Fruit fly (Drosophila melanogaster) whole organism, embryonic: ENCODE measurements around the gene CG14818.

Experiments
- C15 ChIP-seq: fragments of 200-800 bp; sonication (Bioruptor generic); IDR thresholded peaks from 3 replicates; pipeline ENCODE4 v1.3.6; 2022; ENCODE audit warnings: missing biosample characterization, missing genetic modification characterization
- CG10321 ChIP-seq: fragments of 200-800 bp; sonication (Bioruptor generic); IDR thresholded peaks from 2 replicates; pipeline ENCODE4 v1.3.6; 2022; ENCODE audit warnings: missing biosample characterization, missing genetic modification characterization
- CG10543 ChIP-seq: fragments of 200-800 bp; sonication (Bioruptor generic); optimal IDR thresholded peaks from 3 replicates; lab custom pipeline; 2017; ENCODE audit warnings: missing biosample characterization, mild to moderate bottlenecking, missing genetic modification characterization, moderate library complexity
- CG10979 ChIP-seq: fragments of 200-800 bp; sonication (Bioruptor generic); optimal IDR thresholded peaks from 2 replicates; lab custom pipeline; 2018; ENCODE audit warnings: missing biosample characterization, mild to moderate bottlenecking, missing genetic modification characterization, moderate library complexity
- CG11247 ChIP-seq: fragments of 200-800 bp; sonication (Bioruptor generic); IDR thresholded peaks from 2 replicates; pipeline ENCODE4 v1.3.6; 2022; ENCODE audit warnings: missing biosample characterization, missing genetic modification characterization
- CG11398 ChIP-seq: fragments of 200-800 bp; sonication (Bioruptor generic); optimal IDR thresholded peaks from 2 replicates; lab custom pipeline; 2016; ENCODE audit warnings: missing biosample characterization, missing genetic modification characterization
- CG12071 ChIP-seq: fragments of 200-800 bp; sonication (Bioruptor generic); optimal IDR thresholded peaks from 3 replicates; lab custom pipeline; 2018; ENCODE audit warnings: missing biosample characterization, mild to moderate bottlenecking, missing genetic modification characterization
- CG12236 ChIP-seq: fragments of 200-800 bp; sonication (Bioruptor generic); optimal IDR thresholded peaks from 2 replicates; lab custom pipeline; 2016; ENCODE audit warnings: missing biosample characterization, missing genetic modification characterization
- CG12769 ChIP-seq: fragments of 200-800 bp; sonication (Bioruptor generic); optimal IDR thresholded peaks from 2 replicates; lab custom pipeline; 2019; ENCODE audit warnings: missing biosample characterization, mild to moderate bottlenecking, missing genetic modification characterization, moderate library complexity
- CG13424 ChIP-seq: fragments of 200-800 bp; sonication (Bioruptor generic); optimal IDR thresholded peaks from 2 replicates; lab custom pipeline; 2019; ENCODE audit warnings: missing biosample characterization, mild to moderate bottlenecking, missing genetic modification characterization, moderate library complexity
- CG34376 ChIP-seq: fragments of 200-800 bp; sonication (Bioruptor generic); optimal IDR thresholded peaks from 2 replicates; lab custom pipeline; 2018; ENCODE audit warnings: missing biosample characterization, mild to moderate bottlenecking, missing genetic modification characterization
- CG6813 ChIP-seq: fragments of 200-800 bp; sonication (Bioruptor generic); optimal IDR thresholded peaks from 2 replicates; lab custom pipeline; 2017; ENCODE audit warnings: missing biosample characterization, missing genetic modification characterization, mild to moderate bottlenecking, moderate library complexity, missing genetic modification reagents
- CG7372 ChIP-seq: fragments of 200-800 bp; sonication (Bioruptor generic); IDR thresholded peaks from 2 replicates; pipeline ENCODE4 v1.3.6; 2022; ENCODE audit warnings: missing biosample characterization, missing genetic modification characterization
- CG7987 ChIP-seq: fragments of 200-800 bp; sonication (Bioruptor generic); optimal IDR thresholded peaks from 2 replicates; lab custom pipeline; 2018; ENCODE audit warnings: missing biosample characterization, mild to moderate bottlenecking, missing genetic modification characterization, moderate library complexity
- CG8388 ChIP-seq: fragments of 200-800 bp; sonication (Bioruptor generic); optimal IDR thresholded peaks from 2 replicates; lab custom pipeline; 2019; ENCODE audit warnings: missing biosample characterization, mild to moderate bottlenecking, missing genetic modification characterization, moderate library complexity
- CG8944 ChIP-seq: fragments of 200-800 bp; sonication (Bioruptor generic); optimal IDR thresholded peaks from 3 replicates; lab custom pipeline; 2016; ENCODE audit warnings: missing biosample characterization, missing genetic modification characterization
- CG9727 ChIP-seq: fragments of 200-800 bp; sonication (Bioruptor generic); optimal IDR thresholded peaks from 3 replicates; lab custom pipeline; 2017; ENCODE audit warnings: missing biosample characterization, mild to moderate bottlenecking, missing genetic modification characterization
- CoRest ChIP-seq: fragments of 200-800 bp; sonication (Bioruptor generic); optimal IDR thresholded peaks from 3 replicates; lab custom pipeline; 2018; ENCODE audit warnings: missing biosample characterization, mild to moderate bottlenecking, missing genetic modification characterization, moderate library complexity
- Doc2 ChIP-seq: fragments of 200-800 bp; sonication (Bioruptor generic); IDR thresholded peaks from 2 replicates; pipeline ENCODE4 v1.3.6; 2022; ENCODE audit warnings: missing biosample characterization, missing genetic modification characterization
- Eip74EF ChIP-seq, 2 experiments: fragments of 200-800 bp in 1 of 2; fragments of >200 bp in 1 of 2; sonication (Bioruptor generic) in 1 of 2; optimal IDR thresholded peaks; 2 replicates each; lab custom pipeline; 2017 to 2019; ENCODE audit warnings: missing biosample characterization in 2 of 2, missing genetic modification characterization in 2 of 2, mild to moderate bottlenecking in 1 of 2, moderate library complexity in 1 of 2
- Elba2 ChIP-seq: fragments of 200-800 bp; sonication (Bioruptor generic); optimal IDR thresholded peaks from 3 replicates; lab custom pipeline; 2016; ENCODE audit warnings: missing biosample characterization, missing genetic modification characterization
- HmgZ ChIP-seq: fragments of 200-800 bp; sonication (Bioruptor generic); optimal IDR thresholded peaks from 2 replicates; lab custom pipeline; 2018; ENCODE audit warnings: missing biosample characterization, mild to moderate bottlenecking, missing genetic modification characterization
- Hr78 ChIP-seq, 2 experiments: fragments of 200-800 bp in 1 of 2; fragments of >200 bp in 1 of 2; sonication (Bioruptor generic) in 1 of 2; optimal IDR thresholded peaks; 2 replicates each; lab custom pipeline; 2017 to 2019; ENCODE audit warnings: missing biosample characterization in 2 of 2, missing genetic modification characterization in 2 of 2, mild to moderate bottlenecking in 1 of 2, moderate library complexity in 1 of 2
- NC2β ChIP-seq: fragments of 200-800 bp; sonication (Bioruptor generic); optimal IDR thresholded peaks from 2 replicates; lab custom pipeline; 2016; ENCODE audit warnings: missing biosample characterization, missing genetic modification characterization
- Nf-YC ChIP-seq: fragments of 200-800 bp; optimal IDR thresholded peaks from 3 replicates; lab custom pipeline; 2019; ENCODE audit warnings: missing biosample characterization, mild to moderate bottlenecking, missing genetic modification characterization, moderate library complexity
- Oaz ChIP-seq: fragments of 200-800 bp; sonication (Bioruptor generic); IDR thresholded peaks from 2 replicates; pipeline ENCODE4 v1.3.6; 2022; ENCODE audit warnings: missing biosample characterization, missing genetic modification characterization
- Pdp1 ChIP-seq, 2 experiments: fragments of 200-800 bp; sonication (Bioruptor generic); optimal IDR thresholded peaks; 3 replicates each; lab custom pipeline; 2016; ENCODE audit warnings: missing biosample characterization in 2 of 2, missing genetic modification characterization in 2 of 2, mild to moderate bottlenecking in 1 of 2, moderate library complexity in 1 of 2
- Sry-δ ChIP-seq: fragments of 200-800 bp; sonication (Bioruptor generic); optimal IDR thresholded peaks from 2 replicates; lab custom pipeline; 2016; ENCODE audit warnings: missing biosample characterization, missing genetic modification characterization
- ash1 ChIP-seq: fragments of 200-800 bp; sonication (Bioruptor generic); optimal IDR thresholded peaks from 2 replicates; lab custom pipeline; 2018; ENCODE audit warnings: missing biosample characterization, mild to moderate bottlenecking, missing genetic modification characterization
- btn ChIP-seq: fragments of 200-800 bp; sonication (Bioruptor generic); optimal IDR thresholded peaks from 2 replicates; lab custom pipeline; 2016; ENCODE audit warnings: missing biosample characterization, missing genetic modification characterization
- caup ChIP-seq: fragments of 200-800 bp; sonication (Bioruptor generic); optimal IDR thresholded peaks from 3 replicates; lab custom pipeline; 2017; ENCODE audit warnings: missing biosample characterization, mild to moderate bottlenecking, missing genetic modification characterization, moderate library complexity; ENCODE audit not compliant: severe bottlenecking
- corto ChIP-seq: fragments of 200-800 bp; sonication (Bioruptor generic); optimal IDR thresholded peaks from 2 replicates; lab custom pipeline; 2016; ENCODE audit warnings: missing biosample characterization, mild to moderate bottlenecking, missing genetic modification characterization, moderate library complexity
- crol ChIP-seq: fragments of 200-800 bp; sonication (Bioruptor generic); IDR thresholded peaks from 2 replicates; pipeline ENCODE4 v1.3.6; 2022; ENCODE audit warnings: missing biosample characterization, missing genetic modification characterization
- danr ChIP-seq: fragments of 200-800 bp; sonication (Bioruptor generic); IDR thresholded peaks from 2 replicates; pipeline ENCODE4 v1.3.6; 2022; ENCODE audit warnings: missing biosample characterization, missing genetic modification characterization
- dimm ChIP-seq: fragments of 200-800 bp; sonication (Bioruptor generic); IDR thresholded peaks from 2 replicates; pipeline ENCODE4 v1.3.6; 2022; ENCODE audit warnings: missing biosample characterization, missing genetic modification characterization
- ftz-f1 ChIP-seq: fragments of 200-800 bp; sonication (Bioruptor generic); optimal IDR thresholded peaks from 2 replicates; lab custom pipeline; 2016; ENCODE audit warnings: missing biosample characterization, missing genetic modification characterization
- ham ChIP-seq: fragments of 200-800 bp; sonication (Bioruptor generic); IDR thresholded peaks from 2 replicates; pipeline ENCODE4 v1.3.6; 2022; ENCODE audit warnings: missing biosample characterization, missing genetic modification characterization
- lab ChIP-seq: fragments of 200-800 bp; sonication (Bioruptor generic); optimal IDR thresholded peaks from 3 replicates; lab custom pipeline; 2017; ENCODE audit warnings: missing biosample characterization, missing genetic modification characterization, mild to moderate bottlenecking, moderate library complexity, missing genetic modification reagents
- lmd ChIP-seq: fragments of 200-800 bp; sonication (Bioruptor generic); IDR thresholded peaks from 2 replicates; pipeline ENCODE4 v1.3.6; 2022; ENCODE audit warnings: missing biosample characterization, missing genetic modification characterization
- luna ChIP-seq: fragments of 200-800 bp; sonication (Bioruptor generic); optimal IDR thresholded peaks from 2 replicates; lab custom pipeline; 2016; ENCODE audit warnings: missing biosample characterization, missing genetic modification characterization
- pho ChIP-seq: fragments of 200-800 bp; sonication (Bioruptor generic); optimal IDR thresholded peaks from 2 replicates; lab custom pipeline; 2016; ENCODE audit warnings: missing biosample characterization, missing genetic modification characterization
- rib ChIP-seq: fragments of 200-800 bp; sonication (Bioruptor generic); IDR thresholded peaks from 2 replicates; pipeline ENCODE4 v1.3.6; 2022; ENCODE audit warnings: missing biosample characterization, missing genetic modification characterization
- row ChIP-seq: fragments of 200-800 bp; sonication (Bioruptor generic); IDR thresholded peaks from 3 replicates; pipeline ENCODE4 v1.3.6; 2022; ENCODE audit warnings: missing biosample characterization, missing genetic modification characterization
- sd ChIP-seq: fragments of 200-800 bp; sonication (Bioruptor generic); optimal IDR thresholded peaks from 3 replicates; lab custom pipeline; 2018; ENCODE audit warnings: missing biosample characterization, mild to moderate bottlenecking, missing genetic modification characterization, moderate library complexity
- shn ChIP-seq: fragments of 200-800 bp; sonication (Bioruptor generic); optimal IDR thresholded peaks from 3 replicates; lab custom pipeline; 2016; ENCODE audit warnings: missing biosample characterization, missing genetic modification characterization
- so ChIP-seq: fragments of 200-800 bp; sonication (Bioruptor generic); IDR thresholded peaks from 3 replicates; pipeline ENCODE4 v1.3.6; 2022; ENCODE audit warnings: missing biosample characterization, missing genetic modification characterization
- sr ChIP-seq: fragments of 200-800 bp; sonication (Bioruptor generic); IDR thresholded peaks from 3 replicates; pipeline ENCODE4 v1.3.6; 2022; ENCODE audit warnings: missing biosample characterization, missing genetic modification characterization
- tgo ChIP-seq: fragments of 200-800 bp; sonication (Bioruptor generic); IDR thresholded peaks from 3 replicates; pipeline ENCODE4 v1.3.6; 2022; ENCODE audit warnings: missing biosample characterization, missing genetic modification characterization
- trem ChIP-seq: fragments of 200-800 bp; optimal IDR thresholded peaks from 3 replicates; lab custom pipeline; 2019; ENCODE audit warnings: missing biosample characterization, mild to moderate bottlenecking, missing genetic modification characterization, moderate library complexity
- twi ChIP-seq: fragments of 200-800 bp; optimal IDR thresholded peaks from 2 replicates; lab custom pipeline; 2019; ENCODE audit warnings: missing biosample characterization, mild to moderate bottlenecking, missing genetic modification characterization, moderate library complexity
- vvl ChIP-seq: fragments of 200-800 bp; sonication (Bioruptor generic); IDR thresholded peaks from 2 replicates; pipeline ENCODE4 v1.3.6; 2022; ENCODE audit warnings: missing biosample characterization, missing genetic modification characterization

CG14818 gene

dm6 chrX:1842875-1843274 is 36.7 kb downstream of the CG14818 start:
- TF ChIP-seq tgo (GFP tag; lab: Robert Waterston, UW) (peak; percentile 16; the same call in 1 of the 3 replicates), Eip74EF (GFP tag; optimal IDR thresholded peaks at IDR 0.05; lab: Kevin White, UChicago) (peak in 1 of 2 experiments; percentile 88), lmd (GFP tag; lab: Robert Waterston, UW) (no peak), CG12769 (tag; lab: Kevin White, UChicago) (peak; percentile 82), so (no peak), Hr78 (GFP tag; optimal IDR thresholded peaks at IDR 0.05; lab: Kevin White, UChicago) (peak in 1 of 2 experiments; percentile 93), C15 (GFP tag; lab: Robert Waterston, UW) (no peak), vvl (GFP tag; lab: Robert Waterston, UW) (peak; percentile 48; the same call in 1 of the 2 replicates), Doc2 (GFP tag; lab: Robert Waterston, UW) (no peak), crol (GFP tag; lab: Robert Waterston, UW) (peak; percentile 38), CG8388 (GFP tag; lab: Kevin White, UChicago) (no peak), HmgZ (peak; percentile 27), sd (peak; percentile 81), rib (GFP tag; lab: Robert Waterston, UW) (0 out of 2 replicates have a peak, but pooled peaks have one; percentile 40), Sry-δ (GFP tag; lab: Kevin White, UChicago) (no peak), CG10979 (tag; lab: Kevin White, UChicago) (no peak), ftz-f1 (GFP tag; lab: Kevin White, UChicago) (no peak), CG11247 (GFP tag; lab: Robert Waterston, UW) (no peak), btn (GFP tag; lab: Kevin White, UChicago) (no peak), dimm (GFP tag; lab: Robert Waterston, UW) (no peak), Oaz (GFP tag; lab: Robert Waterston, UW) (no peak), trem (tag; lab: Kevin White, UChicago) (no peak), CoRest (tag; lab: Kevin White, UChicago) (no peak), ash1 (GFP tag; lab: Kevin White, UChicago) (no peak), CG7987 (peak; percentile 94), twi (tag; lab: Kevin White, UChicago) (no peak), Elba2 (no peak), row (GFP tag; lab: Robert Waterston, UW) (no peak), CG12236 (GFP tag; lab: Kevin White, UChicago) (no peak), caup (GFP tag; lab: Kevin White, UChicago) (no peak), ham (no peak), CG10321 (peak; percentile 36; the same call in 1 of the 2 replicates), NC2β (GFP tag; lab: Kevin White, UChicago) (no peak), corto (GFP tag; lab: Kevin White, UChicago) (no peak), CG9727 (no peak), CG13424 (no peak), danr (GFP tag; lab: Robert Waterston, UW) (no peak), CG6813 (no peak), CG34376 (GFP tag; lab: Kevin White, UChicago) (peak; percentile 47), shn (GFP tag; lab: Kevin White, UChicago) (peak; percentile 3), CG8944 (GFP tag; lab: Kevin White, UChicago) (no peak), CG7372 (GFP tag; lab: Robert Waterston, UW) (no peak), sr (GFP tag; lab: Robert Waterston, UW) (peak; percentile 44; the same call in 1 of the 3 replicates), luna (no peak), Pdp1 (GFP tag; optimal IDR thresholded peaks at IDR 0.05; lab: Kevin White, UChicago) (peak in 1 of 2 experiments; percentile 1), CG11398 (no peak), CG12071 (GFP tag; lab: Kevin White, UChicago) (peak; percentile 8), CG10543 (GFP tag; lab: Kevin White, UChicago) (peak; percentile 65), lab (GFP tag; lab: Kevin White, UChicago) (peak; percentile 55), pho (GFP tag; lab: Kevin White, UChicago) (no peak), Nf-YC (tag; lab: Kevin White, UChicago) (peak; percentile 65)
